Worm (Caenorhabditis elegans): Measurements from ENCODE around the gene Y67H2A.7.

DNA sequence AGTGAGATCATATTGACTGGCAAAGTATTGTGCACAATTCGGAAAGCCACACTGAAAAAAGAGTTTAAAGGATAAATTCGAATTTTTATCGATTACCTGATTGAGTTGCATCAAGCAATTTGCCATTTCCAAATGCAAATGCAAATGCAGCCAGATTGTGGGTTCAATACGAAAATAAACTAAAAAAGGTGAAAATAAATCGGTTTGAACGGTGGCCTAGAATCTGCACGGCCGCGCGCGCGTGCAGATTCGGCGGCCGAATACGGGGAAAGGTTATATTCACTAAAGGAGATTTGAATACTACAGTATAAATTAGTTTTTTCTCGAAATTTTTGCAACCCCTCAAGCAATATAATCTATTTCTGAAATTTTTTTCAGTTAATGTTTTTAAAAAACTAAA is 14.2 kb upstream of the Y67H2A.7 start, which contains the start of gene Y67H2A.10:
- TF ChIP-seq flt-1 (GFP tag; IDR thresholded peaks at IDR 0.05), result no peak
- no peak for TF ChIP-seq T22C8.4 (GFP tag; IDR thresholded peaks at IDR 0.05)
- TF ChIP-seq ztf-29 (GFP tag; IDR thresholded peaks at IDR 0.05), result no peak
- TF ChIP-seq tab-1 (GFP tag; IDR thresholded peaks at IDR 0.05), result no peak
- TF ChIP-seq med-1 (GFP tag; optimal IDR thresholded peaks at IDR 0.05; ENCODE audit: insufficient read depth), result no peak

All from whole organism, midembryonic.